Fruit fly (Drosophila melanogaster): Measurements from ENCODE around the gene CG43658.

DNA sequence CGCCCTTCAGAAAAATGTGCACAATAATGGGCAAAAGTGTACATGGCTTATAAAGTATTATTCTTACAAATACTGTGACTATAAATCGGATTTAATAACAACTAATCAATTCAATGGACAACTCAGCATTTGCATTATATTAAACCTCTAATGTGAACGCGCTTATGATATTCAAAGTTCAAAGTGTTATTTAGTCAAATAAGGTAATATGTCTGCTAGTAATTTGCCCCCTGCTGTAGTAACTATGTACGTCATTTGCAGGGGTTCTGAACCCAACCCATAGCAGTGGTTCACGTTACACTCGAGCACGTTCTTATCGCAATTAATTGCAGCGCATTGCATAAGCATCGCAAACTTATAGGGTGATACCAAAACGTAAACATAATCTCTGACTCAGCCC, 27.2 kb upstream of the CG43658 start:
- no peak for TF ChIP-seq CTCF (optimal IDR thresholded peaks at IDR 0.05)
- no peak for TF ChIP-seq CG8478 (optimal IDR thresholded peaks at IDR 0.05)

Data from S2 (cell line).